Worm (Caenorhabditis elegans): ENCODE data around the gene C54F6.5.

DNA sequence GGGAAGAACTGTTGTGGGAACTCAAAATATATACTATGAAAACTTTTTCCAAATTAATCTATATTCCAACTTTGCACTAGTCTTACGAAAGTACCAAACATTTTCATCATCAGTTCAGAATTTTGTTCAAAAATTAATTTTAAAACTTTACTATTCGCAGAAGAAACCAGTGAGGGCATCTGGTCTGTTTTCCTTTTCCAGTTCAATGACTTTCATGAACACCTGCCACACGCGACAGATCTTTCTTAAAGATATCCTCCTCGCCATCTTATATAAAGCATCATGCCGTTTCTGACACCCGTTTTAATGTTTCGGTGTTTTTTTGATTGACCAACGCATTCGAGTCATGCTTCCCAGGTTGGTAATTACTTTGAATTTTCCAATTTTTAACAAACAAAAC, 4.0 kb downstream of the C54F6.5 start, which contains the start of gene C54F6.3:
- TF ChIP-seq scrt-1 (GFP tag; IDR thresholded peaks at IDR 0.05) (no peak), ceh-13 (GFP tag; optimal IDR thresholded peaks at IDR 0.05) (no peak), ama-1 (optimal IDR thresholded peaks at IDR 0.05) (no peak), pes-1 (GFP tag; IDR thresholded peaks at IDR 0.05) (no peak), flt-1 (GFP tag; IDR thresholded peaks at IDR 0.05) (no peak), hnd-1 (tag; optimal IDR thresholded peaks at IDR 0.05) (no peak), tbx-11 (GFP tag; IDR thresholded peaks at IDR 0.05) (no peak), ceh-36 (tag; optimal IDR thresholded peaks at IDR 0.05) (no peak), ets-7 (tag; optimal IDR thresholded peaks at IDR 0.05) (no peak), B0310.2 (tag; optimal IDR thresholded peaks at IDR 0.05) (no peak), hmg-4 (GFP tag; optimal IDR thresholded peaks at IDR 0.05) (no peak), aly-1 (tag; optimal IDR thresholded peaks at IDR 0.05) (no peak), F13C5.2 (tag; optimal IDR thresholded peaks at IDR 0.05) (no peak), sea-1 (GFP tag; conservative IDR thresholded peaks at IDR 0.05) (no peak)
